Worm (Caenorhabditis elegans): Measurements from ENCODE around the gene idpb-5.

ce11 chrV:11833319-11833718 is 6.0 kb upstream of the idpb-5 start, which contains the start of gene pho-8:
- TF ChIP-seq tbx-2 (tag; optimal IDR thresholded peaks at IDR 0.05) (no peak), jun-1 (tag; optimal IDR thresholded peaks at IDR 0.05) (no peak), ceh-9 (tag; optimal IDR thresholded peaks at IDR 0.05) (no peak), pha-4 (tag; optimal IDR thresholded peaks at IDR 0.05) (no peak), snpc-4 (tag; optimal IDR thresholded peaks at IDR 0.05) (no peak), nhr-237 (tag; optimal IDR thresholded peaks at IDR 0.05) (no peak), ztf-11 (tag; optimal IDR thresholded peaks at IDR 0.05) (no peak), elt-1 (tag; optimal IDR thresholded peaks at IDR 0.05) (no peak), nfya-1 (tag; optimal IDR thresholded peaks at IDR 0.05; ENCODE audit: insufficient read depth) (no peak), fos-1 (tag; optimal IDR thresholded peaks at IDR 0.05) (no peak), unc-62 (GFP tag; optimal IDR thresholded peaks at IDR 0.05) (no peak)
